Fruit fly (Drosophila melanogaster): Measurements from ENCODE around the gene CG2246.

DNA sequence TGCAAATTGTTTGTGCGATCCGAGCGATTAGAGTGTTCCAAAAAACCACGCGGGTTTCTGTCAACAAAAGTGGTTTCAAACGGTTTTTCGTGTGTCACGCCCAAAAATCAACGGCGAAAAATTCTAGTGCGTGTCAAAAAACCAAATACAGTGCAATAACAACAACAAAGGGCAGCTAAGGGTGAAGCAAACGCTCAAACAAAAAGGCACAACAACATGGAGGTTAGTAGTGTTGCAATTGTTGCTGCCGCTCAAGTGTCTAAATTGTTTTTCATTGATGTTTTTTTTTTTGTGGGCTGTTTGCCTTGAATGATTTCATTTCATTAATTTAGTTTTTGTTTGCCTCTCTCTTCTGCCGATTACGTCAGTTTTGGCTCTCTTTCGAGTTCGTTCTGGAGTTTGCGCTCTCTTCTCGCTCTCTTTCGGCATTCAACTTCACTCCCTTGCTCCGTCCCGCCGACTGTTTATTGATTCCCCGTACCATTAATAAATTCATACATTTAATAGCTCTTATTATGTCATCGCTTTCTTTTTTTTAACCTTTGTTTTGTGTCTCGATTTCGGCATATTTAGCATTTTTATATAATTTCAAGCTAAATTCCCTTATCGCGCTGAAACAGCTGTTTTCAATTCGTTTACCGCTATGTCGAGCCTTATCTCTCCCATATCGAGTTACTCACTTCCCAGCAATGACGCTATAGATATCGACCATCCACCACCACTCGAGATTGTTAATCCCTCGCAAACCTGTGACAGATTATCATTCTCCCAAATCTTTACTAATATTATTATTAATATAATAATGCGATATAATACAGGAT, 37.8 kb downstream of the CG2246 start:
- TF ChIP-seq run (tag; optimal IDR thresholded peaks at IDR 0.05) (no peak), seq (GFP tag; IDR thresholded peaks at IDR 0.05) (no peak), kay (GFP tag; optimal IDR thresholded peaks at IDR 0.05) (peak; percentile 8), CG16779 (GFP tag; IDR thresholded peaks at IDR 0.05) (no peak), CG8478 (optimal IDR thresholded peaks at IDR 0.05) (no peak), CG4820 (GFP tag; optimal IDR thresholded peaks at IDR 0.05) (no peak), CG3281 (GFP tag; optimal IDR thresholded peaks at IDR 0.05) (no peak), Doc2 (GFP tag; IDR thresholded peaks at IDR 0.05) (no peak), CG33213 (GFP tag; optimal IDR thresholded peaks at IDR 0.05) (no peak)

All from whole organism, embryonic.